Worm (Caenorhabditis elegans): ENCODE results near the gene rrf-3.
A peak's percentile ranks its signal among the peaks of the same experiment; 100 is the strongest.

Gene rrf-3

ce11 chrII:8128273-8129039, 33.8 kb upstream of the rrf-3 start (continued):
- TF ChIP-seq K09A11.1 (tag; optimal IDR thresholded peaks at IDR 0.05; ENCODE audit: insufficient read depth), result no peak
- no peak for TF ChIP-seq odd-2 (tag; optimal IDR thresholded peaks at IDR 0.05)
- TF ChIP-seq hlh-13 (GFP tag; optimal IDR thresholded peaks at IDR 0.05), result no peak
- no peak for TF ChIP-seq ahr-1 (tag; optimal IDR thresholded peaks at IDR 0.05)
- TF ChIP-seq dve-1 (tag; optimal IDR thresholded peaks at IDR 0.05), result no peak
- peak; percentile 30 for TF ChIP-seq ceh-14 (tag; optimal IDR thresholded peaks at IDR 0.05)
- TF ChIP-seq unc-86 (tag; optimal IDR thresholded peaks at IDR 0.05), result no peak
- peak; percentile 28 for TF ChIP-seq C38D4.7 (GFP tag; optimal IDR thresholded peaks at IDR 0.05)
- TF ChIP-seq eyg-1 (tag; optimal IDR thresholded peaks at IDR 0.05), result no peak
- no peak for TF ChIP-seq ztf-16 (tag; optimal IDR thresholded peaks at IDR 0.05)
- TF ChIP-seq sox-4 (tag; optimal IDR thresholded peaks at IDR 0.05), result peak; percentile 63
- peak; percentile 39 for TF ChIP-seq nhr-232 (tag; optimal IDR thresholded peaks at IDR 0.05)
- peak; percentile 43 for TF ChIP-seq fkh-6 (tag; optimal IDR thresholded peaks at IDR 0.05)
- TF ChIP-seq sox-2 (GFP tag; IDR thresholded peaks at IDR 0.05), result no peak
- TF ChIP-seq rnt-1 (tag; optimal IDR thresholded peaks at IDR 0.05), result peak; percentile 25
- TF ChIP-seq Y22D7AL.16 (tag; optimal IDR thresholded peaks at IDR 0.05), result no peak
- peak; percentile 16 for TF ChIP-seq ceh-48 (tag; optimal IDR thresholded peaks at IDR 0.05)
- TF ChIP-seq fax-1 (tag; optimal IDR thresholded peaks at IDR 0.05), result no peak
- TF ChIP-seq T23F11.4 (GFP tag; optimal IDR thresholded peaks at IDR 0.05), result peak; percentile 57
- TF ChIP-seq ceh-2 (tag; optimal IDR thresholded peaks at IDR 0.05), result no peak
- TF ChIP-seq hlh-30 (tag; optimal IDR thresholded peaks at IDR 0.05; ENCODE audit: insufficient read depth), result peak; percentile 10
- TF ChIP-seq gmeb-2 (tag; optimal IDR thresholded peaks at IDR 0.05), result no peak
- TF ChIP-seq syd-9 (tag; optimal IDR thresholded peaks at IDR 0.05), result peak; percentile 70
- no peak for TF ChIP-seq ama-1 (optimal IDR thresholded peaks at IDR 0.05)
- TF ChIP-seq pha-4 (tag; optimal IDR thresholded peaks at IDR 0.05), result no peak
- no peak for TF ChIP-seq pax-1 (tag; optimal IDR thresholded peaks at IDR 0.05)
- TF ChIP-seq pros-1 (tag; optimal IDR thresholded peaks at IDR 0.05), result peak; percentile 52
- TF ChIP-seq nfya-1 (tag; optimal IDR thresholded peaks at IDR 0.05), result peak; percentile 67
- TF ChIP-seq C08G9.2 (tag; optimal IDR thresholded peaks at IDR 0.05), result peak; percentile 31
- no peak for TF ChIP-seq hlh-15 (tag; optimal IDR thresholded peaks at IDR 0.05)
- no peak for TF ChIP-seq nhr-11 (tag; optimal IDR thresholded peaks at IDR 0.05)
- TF ChIP-seq ceh-9 (tag; optimal IDR thresholded peaks at IDR 0.05), result no peak
- TF ChIP-seq hlh-8 (tag; optimal IDR thresholded peaks at IDR 0.05), result peak; percentile 12
- TF ChIP-seq unc-3 (GFP tag; conservative IDR thresholded peaks at IDR 0.05), result no peak
- no peak for TF ChIP-seq unc-3 (tag; optimal IDR thresholded peaks at IDR 0.05)
- peak; percentile 58 for TF ChIP-seq ceh-18 (tag; optimal IDR thresholded peaks at IDR 0.05)
- TF ChIP-seq ets-4 (tag; optimal IDR thresholded peaks at IDR 0.05), result no peak

ce11 chrII:8129040-8129387, 33.3 kb upstream of the rrf-3 start:
- TF ChIP-seq syd-9 (tag; optimal IDR thresholded peaks at IDR 0.05) (no peak), elt-4 (tag; optimal IDR thresholded peaks at IDR 0.05) (no peak), nfya-1 (tag; optimal IDR thresholded peaks at IDR 0.05) (no peak), F13H6.1 (tag; optimal IDR thresholded peaks at IDR 0.05) (no peak), elt-2 (tag; optimal IDR thresholded peaks at IDR 0.05) (no peak), nhr-232 (tag; optimal IDR thresholded peaks at IDR 0.05) (no peak), hlh-15 (tag; optimal IDR thresholded peaks at IDR 0.05) (no peak), npax-4 (tag; optimal IDR thresholded peaks at IDR 0.05) (no peak), odd-2 (tag; optimal IDR thresholded peaks at IDR 0.05) (no peak), sox-2 (GFP tag; IDR thresholded peaks at IDR 0.05) (no peak), fax-1 (tag; optimal IDR thresholded peaks at IDR 0.05) (no peak), pax-1 (tag; optimal IDR thresholded peaks at IDR 0.05) (no peak), ceh-2 (tag; optimal IDR thresholded peaks at IDR 0.05) (no peak), tbx-7 (tag; optimal IDR thresholded peaks at IDR 0.05) (no peak), lin-11 (tag; optimal IDR thresholded peaks at IDR 0.05) (no peak), mec-3 (tag; optimal IDR thresholded peaks at IDR 0.05; ENCODE audit: borderline replicate concordance) (no peak), ceh-19 (GFP tag; optimal IDR thresholded peaks at IDR 0.05) (no peak), unc-42 (tag; optimal IDR thresholded peaks at IDR 0.05) (no peak), ets-4 (tag; optimal IDR thresholded peaks at IDR 0.05) (no peak), C08G9.2 (tag; optimal IDR thresholded peaks at IDR 0.05) (no peak)

All from whole organism, late embryonic.